Fruit fly (Drosophila melanogaster): Measurements from ENCODE around the gene Alp12.

dm6 chr2L:19441339-19441738, 17.5 kb downstream of the Alp12 start:
- TF ChIP-seq mirr (GFP tag; optimal IDR thresholded peaks at IDR 0.05) (no peak), gsb-n (tag; optimal IDR thresholded peaks at IDR 0.05) (no peak), Rfx (GFP tag; IDR thresholded peaks at IDR 0.05) (no peak), YL-1 (GFP tag; optimal IDR thresholded peaks at IDR 0.05) (no peak), Nf-YB (GFP tag; optimal IDR thresholded peaks at IDR 0.05) (no peak), kah (GFP tag; optimal IDR thresholded peaks at IDR 0.05) (no peak), TFAM (GFP tag; optimal IDR thresholded peaks at IDR 0.05) (no peak), CG32532 (GFP tag; IDR thresholded peaks at IDR 0.05) (no peak), fu2 (GFP tag; optimal IDR thresholded peaks at IDR 0.05) (no peak), Ssrp (tag; optimal IDR thresholded peaks at IDR 0.05) (no peak)

Data from whole organism, embryonic.